Worm (Caenorhabditis elegans): Measurements from ENCODE around the gene faah-4.

- no peak for TF ChIP-seq nhr-77 (tag; optimal IDR thresholded peaks at IDR 0.05)
- TF ChIP-seq F13H6.1 (tag; optimal IDR thresholded peaks at IDR 0.05), result no peak
- TF ChIP-seq skn-1 (tag; optimal IDR thresholded peaks at IDR 0.05), result no peak
- TF ChIP-seq ama-1 (optimal IDR thresholded peaks at IDR 0.05), result no peak
- TF ChIP-seq snpc-4 (tag; optimal IDR thresholded peaks at IDR 0.05), result no peak
- TF ChIP-seq ztf-11 (tag; optimal IDR thresholded peaks at IDR 0.05), result no peak
- TF ChIP-seq nhr-12 (tag; optimal IDR thresholded peaks at IDR 0.05), result no peak
- no peak for TF ChIP-seq mab-5 (tag; optimal IDR thresholded peaks at IDR 0.05)
- TF ChIP-seq mdl-1 (tag; optimal IDR thresholded peaks at IDR 0.05), result no peak
- no peak for TF ChIP-seq zag-1 (tag; optimal IDR thresholded peaks at IDR 0.05)
- no peak for TF ChIP-seq nhr-25 (tag; optimal IDR thresholded peaks at IDR 0.05)
Measured at ce11 chrIII:11949276-11949879, 39.7 kb upstream of the faah-4 start.

Measured in whole organism, L2 larva.